Fruit fly (Drosophila melanogaster) whole organism, embryonic: Measurements from ENCODE around the gene Hmt4-20.

ENCODE experiments used
- BEAF-32 ChIP-seq: fragments of 200-800 bp; sonication (Bioruptor generic); optimal IDR thresholded peaks from 3 replicates; lab custom pipeline; 2017; ENCODE audit warnings: missing biosample characterization, missing genetic modification characterization, mild to moderate bottlenecking, moderate library complexity, missing genetic modification reagents
- CG10209 ChIP-seq: fragments of 200-800 bp; sonication (Bioruptor generic); optimal IDR thresholded peaks from 3 replicates; lab custom pipeline; 2017; ENCODE audit warnings: missing biosample characterization, mild to moderate bottlenecking, missing genetic modification characterization, missing genetic modification reagents
- CG10462 ChIP-seq: fragments of 200-800 bp; sonication (Bioruptor generic); optimal IDR thresholded peaks from 2 replicates; lab custom pipeline; 2016; ENCODE audit warnings: missing biosample characterization, missing genetic modification characterization
- CG11723 ChIP-seq: fragments of 200-800 bp; sonication (Bioruptor generic); optimal IDR thresholded peaks from 2 replicates; lab custom pipeline; 2017; ENCODE audit warnings: missing biosample characterization, mild to moderate bottlenecking, missing genetic modification characterization
- CG12071 ChIP-seq: fragments of 200-800 bp; sonication (Bioruptor generic); optimal IDR thresholded peaks from 3 replicates; lab custom pipeline; 2018; ENCODE audit warnings: missing biosample characterization, mild to moderate bottlenecking, missing genetic modification characterization
- CG12659 ChIP-seq: fragments of 200-800 bp; sonication (Bioruptor generic); optimal IDR thresholded peaks from 3 replicates; lab custom pipeline; 2017; ENCODE audit warnings: mild to moderate bottlenecking, missing biosample characterization, missing genetic modification reagents, missing genetic modification characterization
- CG13894 ChIP-seq: fragments of 200-800 bp; sonication (Bioruptor generic); optimal IDR thresholded peaks from 3 replicates; lab custom pipeline; 2018; ENCODE audit warnings: missing biosample characterization, mild to moderate bottlenecking, missing genetic modification characterization, moderate library complexity
- CG15073 ChIP-seq: fragments of 200-800 bp; sonication (Bioruptor generic); optimal IDR thresholded peaks from 2 replicates; lab custom pipeline; 2016; ENCODE audit warnings: missing biosample characterization, missing genetic modification characterization
- CG17359 ChIP-seq: fragments of 200-800 bp; sonication (Bioruptor generic); optimal IDR thresholded peaks from 3 replicates; lab custom pipeline; 2018; ENCODE audit warnings: missing biosample characterization, mild to moderate bottlenecking, missing genetic modification characterization, moderate library complexity
- CG18764 ChIP-seq: fragments of 200-800 bp; sonication (Bioruptor generic); optimal IDR thresholded peaks from 3 replicates; lab custom pipeline; 2016; ENCODE audit warnings: missing biosample characterization, missing genetic modification characterization
- CG2875 ChIP-seq: fragments of 200-800 bp; sonication (Bioruptor generic); optimal IDR thresholded peaks from 2 replicates; lab custom pipeline; 2017; ENCODE audit warnings: missing biosample characterization, mild to moderate bottlenecking, missing genetic modification characterization, missing genetic modification reagents
- CG31388 ChIP-seq: fragments of 200-800 bp; sonication (Bioruptor generic); optimal IDR thresholded peaks from 2 replicates; lab custom pipeline; 2016; ENCODE audit warnings: missing biosample characterization, missing genetic modification characterization
- CG3407 ChIP-seq: fragments of 200-800 bp; sonication (Bioruptor generic); optimal IDR thresholded peaks from 2 replicates; lab custom pipeline; 2018; ENCODE audit warnings: missing biosample characterization, mild to moderate bottlenecking, missing genetic modification characterization
- CG3726 ChIP-seq: fragments of 200-800 bp; sonication (Bioruptor generic); IDR thresholded peaks from 3 replicates; pipeline ENCODE4, ENCODE4 v1.3.6; 2022; ENCODE audit warnings: missing biosample characterization, missing genetic modification characterization
- CG5245 ChIP-seq: fragments of 200-800 bp; sonication (Bioruptor generic); optimal IDR thresholded peaks from 3 replicates; lab custom pipeline; 2016; ENCODE audit warnings: missing biosample characterization, missing genetic modification characterization
- CG6254 ChIP-seq: fragments of 200-800 bp; sonication (Bioruptor generic); optimal IDR thresholded peaks from 3 replicates; lab custom pipeline; 2017; ENCODE audit warnings: mild to moderate bottlenecking, missing biosample characterization, missing genetic modification reagents, missing genetic modification characterization
- CG6813 ChIP-seq: fragments of 200-800 bp; sonication (Bioruptor generic); optimal IDR thresholded peaks from 2 replicates; lab custom pipeline; 2017; ENCODE audit warnings: missing biosample characterization, missing genetic modification characterization, mild to moderate bottlenecking, moderate library complexity, missing genetic modification reagents
- CG7372 ChIP-seq: fragments of 200-800 bp; sonication (Bioruptor generic); IDR thresholded peaks from 2 replicates; pipeline ENCODE4 v1.3.6; 2022; ENCODE audit warnings: missing biosample characterization, missing genetic modification characterization
- CG7745 ChIP-seq: fragments of 200-800 bp; sonication (Bioruptor generic); optimal IDR thresholded peaks from 2 replicates; lab custom pipeline; 2018; ENCODE audit warnings: missing biosample characterization, mild to moderate bottlenecking, missing genetic modification characterization, moderate library complexity
- CG8089 ChIP-seq: fragments of 200-800 bp; sonication (Bioruptor generic); optimal IDR thresholded peaks from 3 replicates; lab custom pipeline; 2016; ENCODE audit warnings: missing biosample characterization, missing genetic modification characterization
- CG8281 ChIP-seq: fragments of 200-800 bp; sonication (Bioruptor generic); optimal IDR thresholded peaks from 2 replicates; lab custom pipeline; 2018; ENCODE audit warnings: missing biosample characterization, mild to moderate bottlenecking, missing genetic modification characterization, moderate library complexity
- CG9727 ChIP-seq: fragments of 200-800 bp; sonication (Bioruptor generic); optimal IDR thresholded peaks from 3 replicates; lab custom pipeline; 2017; ENCODE audit warnings: missing biosample characterization, mild to moderate bottlenecking, missing genetic modification characterization
- Dfd ChIP-seq, 2 experiments: fragments of >200 bp; optimal IDR thresholded peaks; 2 replicates each; lab custom pipeline; 2017; ENCODE audit warnings: missing biosample characterization in 2 of 2, missing genetic modification characterization in 2 of 2
- Dp ChIP-seq: fragments of 200-800 bp; sonication (Bioruptor generic); optimal IDR thresholded peaks from 2 replicates; lab custom pipeline; 2018; ENCODE audit warnings: missing biosample characterization, mild to moderate bottlenecking, missing genetic modification characterization, moderate library complexity
- HLH54F ChIP-seq: fragments of 200-800 bp; sonication (Bioruptor generic); optimal IDR thresholded peaks from 3 replicates; lab custom pipeline; 2016; ENCODE audit warnings: missing biosample characterization, missing genetic modification characterization
- Hr39 ChIP-seq: fragments of >200 bp; optimal IDR thresholded peaks from 2 replicates; lab custom pipeline; 2017
- Mad ChIP-seq: fragments of 200-800 bp; sonication (Bioruptor generic); optimal IDR thresholded peaks from 2 replicates; lab custom pipeline; 2016; ENCODE audit warnings: missing biosample characterization, missing genetic modification characterization
- NK7.1 ChIP-seq: fragments of 200-800 bp; sonication (Bioruptor generic); optimal IDR thresholded peaks from 3 replicates; lab custom pipeline; 2016; ENCODE audit warnings: missing biosample characterization, missing genetic modification characterization
- Nf-YB ChIP-seq: fragments of 200-800 bp; sonication (Bioruptor generic); optimal IDR thresholded peaks from 3 replicates; lab custom pipeline; 2019; ENCODE audit warnings: missing biosample characterization, mild to moderate bottlenecking, missing genetic modification characterization, moderate library complexity
- Oaz ChIP-seq: fragments of 200-800 bp; sonication (Bioruptor generic); IDR thresholded peaks from 2 replicates; pipeline ENCODE4 v1.3.6; 2022; ENCODE audit warnings: missing biosample characterization, missing genetic modification characterization
- Rfx ChIP-seq: fragments of 200-800 bp; sonication (Bioruptor generic); IDR thresholded peaks from 2 replicates; pipeline ENCODE4 v1.3.6; 2022; ENCODE audit warnings: missing biosample characterization, missing genetic modification characterization
- Taf1 ChIP-seq: fragments of 200-800 bp; sonication (Bioruptor generic); IDR thresholded peaks from 2 replicates; pipeline ENCODE4 v1.3.6; 2022; ENCODE audit warnings: missing biosample characterization, missing genetic modification characterization
- Xrp1 ChIP-seq: fragments of 200-800 bp; sonication (Bioruptor generic); IDR thresholded peaks from 2 replicates; pipeline ENCODE4 v1.3.6; 2022; ENCODE audit warnings: missing biosample characterization, missing genetic modification characterization
- corto ChIP-seq: fragments of 200-800 bp; sonication (Bioruptor generic); optimal IDR thresholded peaks from 2 replicates; lab custom pipeline; 2016; ENCODE audit warnings: missing biosample characterization, mild to moderate bottlenecking, missing genetic modification characterization, moderate library complexity
- dati ChIP-seq: fragments of 200-800 bp; sonication (Bioruptor generic); IDR thresholded peaks from 2 replicates; pipeline ENCODE4 v1.3.6; 2022; ENCODE audit warnings: missing biosample characterization, missing genetic modification characterization
- dm ChIP-seq: fragments of 200-800 bp; sonication (Bioruptor generic); optimal IDR thresholded peaks from 3 replicates; lab custom pipeline; 2016; ENCODE audit warnings: missing biosample characterization, missing genetic modification characterization
- gt ChIP-seq: fragments of 200-800 bp; sonication (Bioruptor generic); IDR thresholded peaks from 2 replicates; pipeline ENCODE4 v1.3.6; 2022; ENCODE audit warnings: missing biosample characterization, missing genetic modification characterization
- ham ChIP-seq: fragments of 200-800 bp; sonication (Bioruptor generic); IDR thresholded peaks from 2 replicates; pipeline ENCODE4 v1.3.6; 2022; ENCODE audit warnings: missing biosample characterization, missing genetic modification characterization
- inv ChIP-seq: fragments of 200-800 bp; sonication (Bioruptor generic); IDR thresholded peaks from 2 replicates; pipeline ENCODE4 v1.3.6; 2022; ENCODE audit warnings: missing biosample characterization, missing genetic modification characterization; ENCODE audit not compliant: partially characterized antibody
- kah ChIP-seq: fragments of 200-800 bp; sonication (Bioruptor generic); optimal IDR thresholded peaks from 2 replicates; lab custom pipeline; 2018; ENCODE audit warnings: missing biosample characterization, mild to moderate bottlenecking, missing genetic modification characterization
- ken ChIP-seq: fragments of 200-800 bp; sonication (Bioruptor generic); IDR thresholded peaks from 3 replicates; pipeline ENCODE4 v1.3.6; 2022; ENCODE audit warnings: missing biosample characterization, missing genetic modification characterization
- p53 ChIP-seq: fragments of 200-800 bp; sonication (Bioruptor generic); optimal IDR thresholded peaks from 2 replicates; lab custom pipeline; 2016; ENCODE audit warnings: missing biosample characterization, missing genetic modification characterization
- pb ChIP-seq: fragments of 200-800 bp; sonication (Bioruptor generic); optimal IDR thresholded peaks from 3 replicates; lab custom pipeline; 2016; ENCODE audit warnings: missing biosample characterization, missing genetic modification characterization
- rib ChIP-seq: fragments of 200-800 bp; sonication (Bioruptor generic); IDR thresholded peaks from 2 replicates; pipeline ENCODE4 v1.3.6; 2022; ENCODE audit warnings: missing biosample characterization, missing genetic modification characterization
- sima ChIP-seq: fragments of 200-800 bp; sonication (Bioruptor generic); optimal IDR thresholded peaks from 2 replicates; lab custom pipeline; 2016; ENCODE audit warnings: missing biosample characterization, missing genetic modification characterization
- sisA ChIP-seq: fragments of 200-800 bp; sonication (Bioruptor generic); IDR thresholded peaks from 2 replicates; pipeline ENCODE4 v1.3.6; 2022; ENCODE audit warnings: missing biosample characterization, missing genetic modification characterization
- tio ChIP-seq: fragments of 200-800 bp; sonication (Bioruptor generic); optimal IDR thresholded peaks from 2 replicates; lab custom pipeline; 2017; ENCODE audit warnings: missing biosample characterization, missing genetic modification characterization, inconsistent platforms
- tll ChIP-seq, 2 experiments: fragments of 200-800 bp in 1 of 2; fragments of >200 bp in 1 of 2; sonication (Bioruptor generic) in 1 of 2; optimal IDR thresholded peaks; 2 replicates each; lab custom pipeline; 2017 to 2019; ENCODE audit warnings: missing biosample characterization in 2 of 2, missing genetic modification characterization in 2 of 2, mild to moderate bottlenecking in 1 of 2, moderate library complexity in 1 of 2
- trem ChIP-seq: fragments of 200-800 bp; optimal IDR thresholded peaks from 3 replicates; lab custom pipeline; 2019; ENCODE audit warnings: missing biosample characterization, mild to moderate bottlenecking, missing genetic modification characterization, moderate library complexity
- twi ChIP-seq: fragments of 200-800 bp; optimal IDR thresholded peaks from 2 replicates; lab custom pipeline; 2019; ENCODE audit warnings: missing biosample characterization, mild to moderate bottlenecking, missing genetic modification characterization, moderate library complexity
- zfh1 ChIP-seq: fragments of 200-800 bp; sonication (Bioruptor generic); IDR thresholded peaks from 3 replicates; pipeline ENCODE4 v1.3.6; 2022; ENCODE audit warnings: missing biosample characterization, missing genetic modification characterization

The Hmt4-20 gene

DNA sequence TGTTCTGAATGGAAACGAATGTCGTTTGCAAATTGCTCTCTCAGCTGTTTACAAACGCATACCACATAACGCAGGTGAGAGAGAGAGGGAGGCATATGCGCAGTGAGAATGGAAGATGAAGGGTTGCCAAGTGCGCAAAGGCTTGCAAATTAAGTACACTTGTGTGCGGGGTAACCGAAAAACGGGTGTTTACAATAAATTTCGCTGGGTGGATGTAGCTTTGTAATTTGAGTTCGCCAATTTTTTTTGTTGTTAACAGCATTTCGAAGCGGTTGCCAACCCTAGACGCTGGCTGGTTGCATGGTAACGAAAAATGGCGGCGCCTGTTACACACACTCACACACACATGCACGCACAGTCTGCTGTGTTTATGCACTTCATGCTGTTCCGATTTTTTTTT is 884 bp downstream of the Hmt4-20 start (continued):
- no peak for TF ChIP-seq tio (GFP tag; lab: Kevin White, UChicago)
- TF ChIP-seq CG3407, result peak; percentile 93
- peak; percentile 98 for TF ChIP-seq zfh1 (GFP tag; lab: Robert Waterston, UW)
- TF ChIP-seq gt, result peak; percentile 86
- peak; percentile 97 for TF ChIP-seq CG7372 (GFP tag; lab: Robert Waterston, UW)
- peak; percentile 90 for TF ChIP-seq corto (GFP tag; lab: Kevin White, UChicago)
- peak; percentile 97 for TF ChIP-seq ken (GFP tag; lab: Robert Waterston, UW)
- TF ChIP-seq NK7.1, result peak; percentile 80
- TF ChIP-seq CG2875 (GFP tag; lab: Kevin White, UChicago), result peak; percentile 96
- peak; percentile 94 for TF ChIP-seq CG10209 (GFP tag; lab: Kevin White, UChicago)
- peak; percentile 74 for TF ChIP-seq trem
- peak; percentile 94 for TF ChIP-seq pb
- TF ChIP-seq sisA (GFP tag; lab: Robert Waterston, UW), result peak; percentile 96
- TF ChIP-seq CG18764 (GFP tag; lab: Kevin White, UChicago), result peak; percentile 96
- peak; percentile 94 for TF ChIP-seq Oaz (GFP tag; lab: Robert Waterston, UW)
- TF ChIP-seq inv (GFP tag; lab: Robert Waterston, UW), result no peak
- peak; percentile 60 for TF ChIP-seq sima (GFP tag; lab: Kevin White, UChicago)
- no peak for TF ChIP-seq Dfd (GFP tag; optimal IDR thresholded peaks at IDR 0.05; lab: Kevin White, UChicago)
- TF ChIP-seq kah, result peak; percentile 89
- TF ChIP-seq Nf-YB (GFP tag; lab: Kevin White, UChicago), result peak; percentile 74
- TF ChIP-seq Mad, result peak; percentile 91
- TF ChIP-seq tll (GFP tag; optimal IDR thresholded peaks at IDR 0.05; lab: Kevin White, UChicago), result no peak
- TF ChIP-seq p53 (GFP tag; lab: Kevin White, UChicago), result peak; percentile 81
- peak; percentile 98 for TF ChIP-seq CG12071 (GFP tag; lab: Kevin White, UChicago)
- peak; percentile 94 for TF ChIP-seq CG6254 (GFP tag; lab: Kevin White, UChicago)
- peak; percentile 89 for TF ChIP-seq CG10462
- peak; percentile 98 for TF ChIP-seq CG6813 (GFP tag; lab: Kevin White, UChicago)
- TF ChIP-seq CG7745 (tag; lab: Kevin White, UChicago), result no peak
- peak; percentile 95 for TF ChIP-seq dati (GFP tag; lab: Robert Waterston, UW)
- TF ChIP-seq Xrp1 (GFP tag; lab: Robert Waterston, UW), result peak; percentile 97
- peak; percentile 97 for TF ChIP-seq CG17359 (tag; lab: Kevin White, UChicago)
- TF ChIP-seq BEAF-32 (GFP tag; lab: Kevin White, UChicago), result peak; percentile 8
- TF ChIP-seq CG15073, result peak; percentile 77
- peak; percentile 82 for TF ChIP-seq ham (GFP tag; lab: Robert Waterston, UW)
- TF ChIP-seq CG8089, result peak; percentile 93
- TF ChIP-seq HLH54F (GFP tag; lab: Kevin White, UChicago), result peak; percentile 95
- TF ChIP-seq dm (GFP tag; lab: Kevin White, UChicago), result peak; percentile 85
- peak; percentile 98 for TF ChIP-seq Rfx
- peak; percentile 95 for TF ChIP-seq CG5245 (GFP tag; lab: Kevin White, UChicago)
- TF ChIP-seq Hr39 (lab: Kevin White, UChicago), result no peak
- peak; percentile 80 for TF ChIP-seq CG31388 (GFP tag; lab: Kevin White, UChicago)
- peak; percentile 95 for TF ChIP-seq CG3726
- peak; percentile 97 for TF ChIP-seq CG12659 (GFP tag; lab: Kevin White, UChicago)
- peak; percentile 96 for TF ChIP-seq CG11723 (GFP tag; lab: Kevin White, UChicago)
- peak; percentile 93 for TF ChIP-seq CG13894 (tag; lab: Kevin White, UChicago)
- peak; percentile 79 for TF ChIP-seq CG8281 (tag; lab: Kevin White, UChicago)
- TF ChIP-seq Taf1, result peak; percentile 95
- TF ChIP-seq rib (GFP tag; lab: Robert Waterston, UW), result peak; percentile 96
- peak; percentile 95 for TF ChIP-seq CG9727 (GFP tag; lab: Kevin White, UChicago)
- peak; percentile 81 for TF ChIP-seq twi (tag; lab: Kevin White, UChicago)
- peak; percentile 8 for TF ChIP-seq Dp (GFP tag; lab: Kevin White, UChicago)
